Fruit fly (Drosophila melanogaster) whole organism, embryonic: ENCODE data around the gene Ocrl.

ENCODE experiments used
- Atf3 ChIP-seq: fragments of 200-800 bp; sonication (Bioruptor generic); optimal IDR thresholded peaks from 3 replicates; lab custom pipeline; 2016; ENCODE audit warnings: missing biosample characterization, missing genetic modification characterization
- Atf6 ChIP-seq: fragments of 200-800 bp; sonication (Bioruptor generic); IDR thresholded peaks from 2 replicates; pipeline ENCODE4 v1.3.6; 2022; ENCODE audit warnings: missing biosample characterization, missing genetic modification characterization
- BtbVII ChIP-seq: fragments of 200-800 bp; sonication (Bioruptor generic); optimal IDR thresholded peaks from 3 replicates; lab custom pipeline; 2017; ENCODE audit warnings: missing biosample characterization, mild to moderate bottlenecking, missing genetic modification characterization
- Bteb2 ChIP-seq: fragments of 200-800 bp; sonication (Bioruptor generic); optimal IDR thresholded peaks from 2 replicates; lab custom pipeline; 2016; ENCODE audit warnings: missing biosample characterization, missing genetic modification characterization
- CG10267 ChIP-seq: fragments of 200-800 bp; sonication (Bioruptor generic); optimal IDR thresholded peaks from 2 replicates; lab custom pipeline; 2018; ENCODE audit warnings: missing biosample characterization, mild to moderate bottlenecking, missing genetic modification characterization, moderate library complexity
- CG10274 ChIP-seq: fragments of 200-800 bp; sonication (Bioruptor generic); optimal IDR thresholded peaks from 3 replicates; lab custom pipeline; 2017; ENCODE audit warnings: missing biosample characterization, mild to moderate bottlenecking, missing genetic modification characterization
- CG10654 ChIP-seq: fragments of 200-800 bp; sonication (Bioruptor generic); optimal IDR thresholded peaks from 2 replicates; lab custom pipeline; 2016; ENCODE audit warnings: missing biosample characterization, missing genetic modification characterization
- CG11093 ChIP-seq: fragments of 200-800 bp; sonication (Bioruptor generic); IDR thresholded peaks from 3 replicates; pipeline ENCODE4 v1.3.6; 2022; ENCODE audit warnings: missing biosample characterization, missing genetic modification characterization
- CG11504 ChIP-seq: fragments of 200-800 bp; sonication (Bioruptor generic); optimal IDR thresholded peaks from 3 replicates; lab custom pipeline; 2019; ENCODE audit warnings: missing biosample characterization, mild to moderate bottlenecking, missing genetic modification characterization, moderate library complexity
- CG11560 ChIP-seq: fragments of 200-800 bp; sonication (Bioruptor generic); IDR thresholded peaks from 3 replicates; pipeline ENCODE4 v1.3.6; 2022; ENCODE audit warnings: missing biosample characterization, missing genetic modification characterization
- CG15601 ChIP-seq: fragments of 200-800 bp; sonication (Bioruptor generic); optimal IDR thresholded peaks from 3 replicates; lab custom pipeline; 2019; ENCODE audit warnings: missing biosample characterization, mild to moderate bottlenecking, missing genetic modification characterization, moderate library complexity
- CG17328 ChIP-seq: fragments of 200-800 bp; sonication (Bioruptor generic); IDR thresholded peaks from 2 replicates; pipeline ENCODE4 v1.3.6; 2022; ENCODE audit warnings: missing biosample characterization, missing genetic modification characterization
- CG17385 ChIP-seq: fragments of 200-800 bp; sonication (Bioruptor generic); optimal IDR thresholded peaks from 3 replicates; lab custom pipeline; 2018; ENCODE audit warnings: missing biosample characterization, mild to moderate bottlenecking, missing genetic modification characterization
- CG18476 ChIP-seq: fragments of 200-800 bp; sonication (Bioruptor generic); optimal IDR thresholded peaks from 2 replicates; lab custom pipeline; 2016; ENCODE audit warnings: missing biosample characterization, mild to moderate bottlenecking, missing genetic modification characterization
- CG31365 ChIP-seq: fragments of 200-800 bp; sonication (Bioruptor generic); optimal IDR thresholded peaks from 2 replicates; lab custom pipeline; 2018; ENCODE audit warnings: missing biosample characterization, mild to moderate bottlenecking, missing genetic modification characterization
- CG3281 ChIP-seq: fragments of 200-800 bp; sonication (Bioruptor generic); optimal IDR thresholded peaks from 3 replicates; lab custom pipeline; 2017; ENCODE audit warnings: missing biosample characterization, mild to moderate bottlenecking, missing genetic modification characterization
- CG33213 ChIP-seq: fragments of 200-800 bp; sonication (Bioruptor generic); optimal IDR thresholded peaks from 3 replicates; lab custom pipeline; 2016; ENCODE audit warnings: missing biosample characterization, missing genetic modification characterization
- CG4328 ChIP-seq: fragments of 200-800 bp; sonication (Bioruptor generic); optimal IDR thresholded peaks from 3 replicates; lab custom pipeline; 2017; ENCODE audit warnings: missing biosample characterization, missing genetic modification reagents, missing genetic modification characterization
- CG6689 ChIP-seq: fragments of 200-800 bp; sonication (Bioruptor generic); IDR thresholded peaks from 2 replicates; pipeline ENCODE4 v1.3.6; 2022; ENCODE audit warnings: missing biosample characterization, missing genetic modification characterization
- CG6854 ChIP-seq: fragments of 200-800 bp; sonication (Bioruptor generic); optimal IDR thresholded peaks from 3 replicates; lab custom pipeline; 2017; ENCODE audit warnings: missing biosample characterization, mild to moderate bottlenecking, missing genetic modification characterization
- CG7357 ChIP-seq: fragments of 200-800 bp; sonication (Bioruptor generic); IDR thresholded peaks from 3 replicates; pipeline ENCODE4 v1.3.6; 2022; ENCODE audit warnings: missing biosample characterization, missing genetic modification characterization
- CG7745 ChIP-seq: fragments of 200-800 bp; sonication (Bioruptor generic); optimal IDR thresholded peaks from 2 replicates; lab custom pipeline; 2018; ENCODE audit warnings: missing biosample characterization, mild to moderate bottlenecking, missing genetic modification characterization, moderate library complexity
- Doc2 ChIP-seq: fragments of 200-800 bp; sonication (Bioruptor generic); IDR thresholded peaks from 2 replicates; pipeline ENCODE4 v1.3.6; 2022; ENCODE audit warnings: missing biosample characterization, missing genetic modification characterization
- Doc3 ChIP-seq: fragments of 200-800 bp; sonication (Bioruptor generic); IDR thresholded peaks from 3 replicates; pipeline ENCODE4 v1.3.6; 2022; ENCODE audit warnings: missing biosample characterization, missing genetic modification characterization; ENCODE audit not compliant: partially characterized antibody
- E2f2 ChIP-seq: fragments of 200-800 bp; sonication (Bioruptor generic); IDR thresholded peaks from 2 replicates; pipeline ENCODE4 v1.3.6; 2022; ENCODE audit warnings: missing biosample characterization, missing genetic modification characterization
- Ets65A ChIP-seq: fragments of 200-800 bp; sonication (Bioruptor generic); peaks from one replicate; lab custom pipeline; 2016; ENCODE audit warnings: missing biosample characterization, missing genetic modification characterization
- Mes4 ChIP-seq: fragments of 200-800 bp; sonication (Bioruptor generic); optimal IDR thresholded peaks from 2 replicates; lab custom pipeline; 2016; ENCODE audit warnings: missing biosample characterization, missing genetic modification characterization
- Myb ChIP-seq: fragments of 200-800 bp; sonication (Bioruptor generic); optimal IDR thresholded peaks from 2 replicates; lab custom pipeline; 2016; ENCODE audit warnings: missing biosample characterization, missing genetic modification characterization
- PHDP ChIP-seq: fragments of 200-800 bp; sonication (Bioruptor generic); optimal IDR thresholded peaks from 3 replicates; lab custom pipeline; 2018; ENCODE audit warnings: missing biosample characterization, mild to moderate bottlenecking, missing genetic modification characterization, moderate library complexity
- Ptx1 ChIP-seq: fragments of 200-800 bp; sonication (Bioruptor generic); IDR thresholded peaks from 2 replicates; pipeline ENCODE4 v1.3.6; 2022; ENCODE audit warnings: missing biosample characterization, missing genetic modification characterization
- Sry-β ChIP-seq: fragments of 200-800 bp; sonication (Bioruptor generic); optimal IDR thresholded peaks from 2 replicates; lab custom pipeline; 2018; ENCODE audit warnings: missing biosample characterization, mild to moderate bottlenecking, missing genetic modification characterization, moderate library complexity
- Sry-δ ChIP-seq: fragments of 200-800 bp; sonication (Bioruptor generic); optimal IDR thresholded peaks from 2 replicates; lab custom pipeline; 2016; ENCODE audit warnings: missing biosample characterization, missing genetic modification characterization
- Vsx1 ChIP-seq: fragments of 200-800 bp; sonication (Bioruptor generic); optimal IDR thresholded peaks from 2 replicates; lab custom pipeline; 2017; ENCODE audit warnings: missing biosample characterization, mild to moderate bottlenecking, missing genetic modification characterization, missing genetic modification reagents
- ase ChIP-seq: fragments of 200-800 bp; sonication (Bioruptor generic); IDR thresholded peaks from 3 replicates; pipeline ENCODE4 v1.3.6; 2022; ENCODE audit warnings: missing biosample characterization, missing genetic modification characterization
- br ChIP-seq: fragments of >200 bp; optimal IDR thresholded peaks from 2 replicates; lab custom pipeline; 2017
- chn ChIP-seq: fragments of 200-800 bp; sonication (Bioruptor generic); optimal IDR thresholded peaks from 2 replicates; lab custom pipeline; 2016; ENCODE audit warnings: missing biosample characterization, missing genetic modification characterization
- en ChIP-seq: fragments of 200-800 bp; sonication (Bioruptor generic); optimal IDR thresholded peaks from 2 replicates; lab custom pipeline; 2016; ENCODE audit warnings: missing biosample characterization, missing genetic modification characterization
- fd3F ChIP-seq: fragments of 200-800 bp; sonication (Bioruptor generic); optimal IDR thresholded peaks from 2 replicates; lab custom pipeline; 2018; ENCODE audit warnings: missing biosample characterization, mild to moderate bottlenecking, missing genetic modification characterization, moderate library complexity
- ham ChIP-seq: fragments of 200-800 bp; sonication (Bioruptor generic); IDR thresholded peaks from 2 replicates; pipeline ENCODE4 v1.3.6; 2022; ENCODE audit warnings: missing biosample characterization, missing genetic modification characterization
- hb ChIP-seq: fragments of 200-800 bp; sonication (Bioruptor generic); IDR thresholded peaks from 3 replicates; pipeline ENCODE4 v1.3.6; 2022; ENCODE audit warnings: missing biosample characterization, missing genetic modification characterization; ENCODE audit not compliant: partially characterized antibody
- hkb ChIP-seq, 2 experiments: fragments of 200-800 bp in 1 of 2; fragments of >200 bp in 1 of 2; sonication (Bioruptor generic) in 1 of 2; IDR thresholded peaks in 1 of 2; optimal IDR thresholded peaks in 1 of 2; 2 replicates each; pipeline versions ENCODE4 v1.3.6 to Lab custom; 2017 to 2022; ENCODE audit warnings: missing biosample characterization in 1 of 2, missing genetic modification characterization in 1 of 2
- ind ChIP-seq: fragments of 200-800 bp; sonication (Bioruptor generic); optimal IDR thresholded peaks from 3 replicates; lab custom pipeline; 2016; ENCODE audit warnings: missing biosample characterization, missing genetic modification characterization
- lab ChIP-seq: fragments of 200-800 bp; sonication (Bioruptor generic); optimal IDR thresholded peaks from 3 replicates; lab custom pipeline; 2017; ENCODE audit warnings: missing biosample characterization, missing genetic modification characterization, mild to moderate bottlenecking, moderate library complexity, missing genetic modification reagents
- maf-S ChIP-seq: fragments of 200-800 bp; sonication (Bioruptor generic); optimal IDR thresholded peaks from 2 replicates; lab custom pipeline; 2016; ENCODE audit warnings: missing biosample characterization, missing genetic modification characterization
- p53 ChIP-seq: fragments of 200-800 bp; sonication (Bioruptor generic); optimal IDR thresholded peaks from 2 replicates; lab custom pipeline; 2016; ENCODE audit warnings: missing biosample characterization, missing genetic modification characterization
- pfk ChIP-seq: fragments of 200-800 bp; sonication (Bioruptor generic); optimal IDR thresholded peaks from 2 replicates; lab custom pipeline; 2018; ENCODE audit warnings: missing biosample characterization, mild to moderate bottlenecking, missing genetic modification characterization, moderate library complexity
- sens-2 ChIP-seq: fragments of 200-800 bp; sonication (Bioruptor generic); IDR thresholded peaks from 2 replicates; pipeline ENCODE4 v1.3.6; 2022; ENCODE audit warnings: missing biosample characterization, missing genetic modification characterization
- twi ChIP-seq: fragments of 200-800 bp; optimal IDR thresholded peaks from 2 replicates; lab custom pipeline; 2019; ENCODE audit warnings: missing biosample characterization, mild to moderate bottlenecking, missing genetic modification characterization, moderate library complexity
- vnd ChIP-seq: fragments of 200-800 bp; sonication (Bioruptor generic); IDR thresholded peaks from 3 replicates; pipeline ENCODE4 v1.3.6; 2022; ENCODE audit warnings: missing biosample characterization, missing genetic modification characterization; ENCODE audit not compliant: partially characterized antibody
- zf30C ChIP-seq: fragments of 200-800 bp; sonication (Bioruptor generic); optimal IDR thresholded peaks from 3 replicates; lab custom pipeline; 2018; ENCODE audit warnings: missing biosample characterization, mild to moderate bottlenecking, missing genetic modification characterization

Gene Ocrl

DNA sequence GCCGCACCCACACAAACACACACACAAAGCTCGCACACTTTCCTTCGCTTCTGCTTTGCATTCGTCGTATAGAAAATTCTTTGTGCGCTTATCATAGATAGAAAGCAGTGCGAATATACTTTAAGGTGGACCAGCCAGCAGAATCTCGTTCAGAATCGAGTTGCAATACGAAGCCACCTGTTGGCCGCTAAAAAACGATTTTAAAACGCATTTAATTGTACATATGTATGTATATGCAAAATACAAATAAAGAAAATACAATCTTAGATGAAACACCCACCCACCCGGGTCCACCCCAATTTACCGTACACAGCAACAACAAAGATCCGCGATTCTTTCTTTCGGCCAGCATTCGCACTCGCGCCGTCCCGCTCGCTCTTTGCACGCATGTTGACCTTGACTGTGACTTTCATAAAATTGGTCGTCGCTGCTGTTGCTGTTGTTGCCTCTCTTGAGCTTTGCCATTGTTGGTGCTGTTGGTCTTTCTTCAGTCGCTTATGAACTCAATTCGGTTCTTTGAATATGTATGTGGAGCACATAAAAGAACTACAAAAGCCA lies 25.8 kb downstream of the Ocrl start (continued):
- peak; percentile 84 for TF ChIP-seq CG3281 (GFP tag; lab: Kevin White, UChicago)
- peak; percentile 22 for TF ChIP-seq CG11504 (tag; lab: Kevin White, UChicago)
- peak; percentile 85 for TF ChIP-seq lab (GFP tag; lab: Kevin White, UChicago)
- no peak for TF ChIP-seq CG7745 (tag; lab: Kevin White, UChicago)
- peak; percentile 42; the same call in 1 of the 2 replicates for TF ChIP-seq Ptx1 (GFP tag; lab: Robert Waterston, UW)
- no peak for TF ChIP-seq p53 (GFP tag; lab: Kevin White, UChicago)
- peak; percentile 33 for TF ChIP-seq maf-S (GFP tag; lab: Kevin White, UChicago)
- 0 out of 2 replicates have a peak, but pooled peaks have one; percentile 22 for TF ChIP-seq ham
- TF ChIP-seq CG31365 (tag; lab: Kevin White, UChicago): no peak
- TF ChIP-seq br (lab: Kevin White, UChicago): no peak
- TF ChIP-seq CG4328 (GFP tag; lab: Kevin White, UChicago): no peak
- peak; percentile 71 for TF ChIP-seq Atf6 (GFP tag; lab: Robert Waterston, UW)
- TF ChIP-seq CG17385: no peak
- no peak for TF ChIP-seq Sry-δ (GFP tag; lab: Kevin White, UChicago)
- peak; percentile 56 for TF ChIP-seq CG10274 (GFP tag; lab: Kevin White, UChicago)
- TF ChIP-seq CG7357: 0 out of 3 replicates have a peak, but pooled peaks have one; percentile 23
- peak; percentile 50 for TF ChIP-seq Myb (GFP tag; lab: Kevin White, UChicago)
- TF ChIP-seq vnd (GFP tag; lab: Robert Waterston, UW): no peak
- TF ChIP-seq E2f2: peak; percentile 19; the same call in 1 of the 2 replicates
- TF ChIP-seq pfk (GFP tag; lab: Kevin White, UChicago): no peak
- peak; percentile 55 for TF ChIP-seq CG6689 (GFP tag; lab: Robert Waterston, UW)
- no peak for TF ChIP-seq hkb (optimal IDR thresholded peaks at IDR 0.05; lab: Kevin White, UChicago)
- TF ChIP-seq hkb (GFP tag; IDR thresholded peaks at IDR 0.05; lab: Robert Waterston, UW): peak; percentile 47
- TF ChIP-seq sens-2: no peak
- TF ChIP-seq CG17328: peak; percentile 35; the same call in 1 of the 2 replicates
- no peak for TF ChIP-seq CG33213
- TF ChIP-seq CG15601: no peak
- no peak for TF ChIP-seq hb
- peak; percentile 4 for TF ChIP-seq Vsx1 (GFP tag; lab: Kevin White, UChicago)
- TF ChIP-seq Bteb2 (GFP tag; lab: Kevin White, UChicago): no peak
- TF ChIP-seq BtbVII (GFP tag; lab: Kevin White, UChicago): peak; percentile 67
- no peak for TF ChIP-seq Doc2 (GFP tag; lab: Robert Waterston, UW)
- no peak for TF ChIP-seq CG18476 (GFP tag; lab: Kevin White, UChicago)
- no peak for TF ChIP-seq ase
- no peak for TF ChIP-seq Sry-β
- peak; percentile 78 for TF ChIP-seq PHDP
- TF ChIP-seq Ets65A (GFP tag; lab: Kevin White, UChicago): peak; percentile 60
- no peak for TF ChIP-seq Mes4 (GFP tag; lab: Kevin White, UChicago)
- no peak for TF ChIP-seq twi (tag; lab: Kevin White, UChicago)
- TF ChIP-seq CG11093: no peak
- peak; percentile 49 for TF ChIP-seq fd3F
- no peak for TF ChIP-seq zf30C (GFP tag; lab: Kevin White, UChicago)
- no peak for TF ChIP-seq CG6854
- no peak for TF ChIP-seq chn (GFP tag; lab: Kevin White, UChicago)
- no peak for TF ChIP-seq Doc3 (GFP tag; lab: Robert Waterston, UW)
- no peak for TF ChIP-seq CG10654 (GFP tag; lab: Kevin White, UChicago)
- TF ChIP-seq CG11560: 0 out of 3 replicates have a peak, but pooled peaks have one; percentile 8
- no peak for TF ChIP-seq Atf3 (GFP tag; lab: Kevin White, UChicago)
- no peak for TF ChIP-seq en (GFP tag; lab: Kevin White, UChicago)
- no peak for TF ChIP-seq CG10267 (tag; lab: Kevin White, UChicago)
- TF ChIP-seq ind (GFP tag; lab: Kevin White, UChicago): peak; percentile 36
